Worm (Caenorhabditis elegans) whole organism, mixed stage, embryonic: Measurements from ENCODE around the gene tag-321.

Experiments
- drap-1 ChIP-seq: fragments of 200-800 bp; sonication (Bioruptor generic); optimal IDR thresholded peaks from 3 replicates; lab custom pipeline; 2018; ENCODE audit warnings: mild to moderate bottlenecking, missing genetic modification characterization, missing compliant biosample characterization
- flh-1 ChIP-seq: fragments of 200-800 bp; sonication (Bioruptor generic); optimal IDR thresholded peaks from 2 replicates; lab custom pipeline; 2018; ENCODE audit warnings: mild to moderate bottlenecking, missing genetic modification characterization, moderate library complexity, missing compliant biosample characterization
- lin-13 ChIP-seq: fragments of 150-350 bp; optimal IDR thresholded peaks from 2 replicates; lab custom pipeline; 2014; ENCODE audit warnings: missing biosample characterization, missing genetic modification characterization
- mep-1 ChIP-seq: fragments of 150-350 bp; optimal IDR thresholded peaks from 2 replicates; lab custom pipeline; 2017; ENCODE audit warnings: missing biosample characterization, missing genetic modification reagents, missing genetic modification characterization, inconsistent platforms
- mls-2 ChIP-seq: sonication (generic microtip); optimal IDR thresholded peaks from 2 replicates; lab custom pipeline; 2016; ENCODE audit warnings: mild to moderate bottlenecking, missing genetic modification characterization, moderate library complexity, missing compliant biosample characterization
- nhr-12 ChIP-seq: fragments of 150-350 bp; optimal IDR thresholded peaks from 2 replicates; lab custom pipeline; 2014; ENCODE audit warnings: missing biosample characterization, missing genetic modification characterization
- nhr-237 ChIP-seq: fragments of 150-350 bp; optimal IDR thresholded peaks from 2 replicates; lab custom pipeline; 2014; ENCODE audit warnings: missing biosample characterization, missing genetic modification characterization
- nhr-28 ChIP-seq: fragments of 150-350 bp; optimal IDR thresholded peaks from 2 replicates; lab custom pipeline; 2014; ENCODE audit warnings: missing biosample characterization, missing genetic modification characterization
- nhr-76 ChIP-seq: sonication (generic microtip); optimal IDR thresholded peaks from 2 replicates; lab custom pipeline; 2017; ENCODE audit warnings: missing biosample characterization, missing genetic modification characterization
- snpc-4 ChIP-seq: fragments of 150-350 bp; optimal IDR thresholded peaks from 2 replicates; lab custom pipeline; 2014; ENCODE audit warnings: missing biosample characterization, missing genetic modification characterization
- sptf-1 ChIP-seq: sonication (generic microtip); optimal IDR thresholded peaks from 2 replicates; lab custom pipeline; 2017; ENCODE audit warnings: mild to moderate bottlenecking, missing genetic modification characterization, moderate library complexity, missing compliant biosample characterization
- unc-62 ChIP-seq: fragments of 150-350 bp; optimal IDR thresholded peaks from 2 replicates; lab custom pipeline; 2014; ENCODE audit warnings: missing biosample characterization, missing genetic modification reagents, missing genetic modification characterization
- ztf-11 ChIP-seq: fragments of 150-350 bp; optimal IDR thresholded peaks from 2 replicates; lab custom pipeline; 2014; ENCODE audit warnings: missing biosample characterization, missing genetic modification characterization

DNA sequence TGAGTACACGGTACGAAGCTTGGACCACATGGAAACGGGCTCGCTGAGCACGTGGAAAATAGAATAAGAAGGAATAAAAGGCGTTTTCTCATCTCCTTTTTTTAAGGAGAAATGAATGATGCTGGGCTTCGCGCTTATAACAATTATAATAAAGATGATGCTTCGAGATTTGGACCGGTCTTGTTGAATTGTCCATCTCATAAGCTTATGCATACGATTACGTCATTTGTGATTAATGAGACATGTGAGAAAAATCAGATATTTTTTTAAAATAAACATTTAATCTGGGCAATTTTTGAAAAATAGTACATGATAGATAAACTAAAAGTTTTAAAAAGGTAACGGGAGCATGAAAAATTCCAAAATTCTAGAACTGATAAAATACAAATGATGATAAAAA lies 26.4 kb downstream of the tag-321 start, which contains the start of gene C46A5.4:
- TF ChIP-seq mls-2 (no peak), nhr-76 (no peak), drap-1 (no peak), unc-62 (GFP tag; lab: Kevin White, UChicago) (no peak), flh-1 (no peak), snpc-4 (tag; lab: Kevin White, UChicago) (no peak), nhr-28 (no peak), mep-1 (tag; lab: Kevin White, UChicago) (no peak), ztf-11 (tag; lab: Kevin White, UChicago) (no peak), nhr-12 (tag; lab: Kevin White, UChicago) (no peak), sptf-1 (tag; lab: Kevin White, UChicago) (no peak), nhr-237 (tag; lab: Kevin White, UChicago) (no peak), lin-13 (tag; lab: Kevin White, UChicago) (no peak)
